Fruit fly (Drosophila melanogaster) whole organism: ENCODE results near the gene CG9519.

ENCODE experiments used
- CG8478 ChIP-seq: fragments of >200 bp; optimal IDR thresholded peaks from 2 replicates; lab custom pipeline; 2018; ENCODE audit warnings: inconsistent platforms
- Dll ChIP-seq: fragments of >200 bp; optimal IDR thresholded peaks from 2 replicates; lab custom pipeline; 2017
- pan ChIP-seq: fragments of >200 bp; optimal IDR thresholded peaks from 2 replicates; lab custom pipeline; 2017
- psq ChIP-seq: fragments of >200 bp; optimal IDR thresholded peaks from 2 replicates; lab custom pipeline; 2017
- usp ChIP-seq: fragments of >200 bp; optimal IDR thresholded peaks from 2 replicates; lab custom pipeline; 2017; ENCODE audit warnings: missing biosample characterization, missing genetic modification characterization, mixed read lengths

DNA sequence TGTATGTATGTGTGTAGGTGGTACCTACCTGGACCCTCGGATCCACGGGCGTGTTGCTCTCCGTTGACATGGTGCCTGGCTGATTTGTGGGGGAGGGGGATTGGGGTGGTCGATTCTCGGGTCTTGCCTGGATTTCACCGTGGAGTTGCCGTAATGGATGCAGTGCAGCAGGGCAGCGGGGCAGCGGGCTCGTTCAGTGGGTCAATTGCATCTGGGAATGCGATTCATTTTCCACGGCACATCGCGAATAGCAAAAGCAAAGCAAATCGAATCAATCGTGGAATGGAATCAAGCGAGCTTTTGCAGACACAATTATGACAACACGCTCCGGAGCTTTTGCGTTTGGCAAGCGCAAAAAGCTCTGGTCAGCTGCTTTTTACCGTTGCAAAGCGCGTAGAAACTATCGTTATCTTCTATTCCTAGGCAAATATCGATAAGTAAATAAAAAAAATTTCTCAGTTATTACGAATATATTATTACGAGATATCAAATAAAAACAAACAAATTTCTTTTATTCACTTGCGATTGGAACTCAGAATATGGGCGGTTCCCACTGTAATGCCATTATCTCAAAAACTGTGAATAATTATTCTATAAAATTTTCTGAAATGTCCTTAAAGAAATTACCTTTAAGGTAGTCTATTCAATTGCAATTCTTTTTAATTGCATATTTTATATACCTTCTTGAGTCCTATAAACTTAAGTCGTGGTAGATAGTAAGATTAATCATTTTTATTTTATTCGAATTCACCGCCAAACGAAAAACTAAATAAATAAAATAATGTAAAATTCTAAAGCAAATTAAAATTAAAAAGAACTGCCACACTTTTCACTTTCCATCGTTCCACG is 24.2 kb downstream of the CG9519 start, which contains the start of gene CG14408:
- no peak for TF ChIP-seq usp (GFP tag; lab: Kevin White, UChicago)
- TF ChIP-seq psq, result no peak
- TF ChIP-seq Dll (lab: Kevin White, UChicago), result no peak
- no peak for TF ChIP-seq pan (lab: Kevin White, UChicago)
- no peak for TF ChIP-seq CG8478
